Worm (Caenorhabditis elegans): ENCODE data around the gene Y37D8A.5.

- no peak for TF ChIP-seq pha-4 (GFP tag; IDR thresholded peaks at IDR 0.05)
- no peak for TF ChIP-seq pha-4 (tag; optimal IDR thresholded peaks at IDR 0.05)
- TF ChIP-seq duxl-1 (tag; optimal IDR thresholded peaks at IDR 0.05; ENCODE audit: poor library complexity), result no peak
- TF ChIP-seq Y48G9A.11 (GFP tag; IDR thresholded peaks at IDR 0.05), result no peak
- TF ChIP-seq egl-27 (tag; optimal IDR thresholded peaks at IDR 0.05), result no peak
- no peak for TF ChIP-seq lin-15B (tag; optimal IDR thresholded peaks at IDR 0.05)
- no peak for TF ChIP-seq dmd-8 (GFP tag; IDR thresholded peaks at IDR 0.05)
- TF ChIP-seq snpc-4 (tag; optimal IDR thresholded peaks at IDR 0.05), result no peak
- no peak for TF ChIP-seq nhr-102 (tag; optimal IDR thresholded peaks at IDR 0.05)
- TF ChIP-seq lin-13 (GFP tag; optimal IDR thresholded peaks at IDR 0.05), result no peak
- TF ChIP-seq madf-5 (GFP tag; IDR thresholded peaks at IDR 0.05), result no peak
- TF ChIP-seq nhr-28 (tag; optimal IDR thresholded peaks at IDR 0.05), result peak; percentile 62
- TF ChIP-seq mep-1 (tag; optimal IDR thresholded peaks at IDR 0.05), result no peak
- TF ChIP-seq cey-2 (tag; optimal IDR thresholded peaks at IDR 0.05; ENCODE audit: borderline replicate concordance, insufficient read depth), result no peak
- TF ChIP-seq R02D3.7 (tag; optimal IDR thresholded peaks at IDR 0.05), result no peak
Measured at ce11 chrIII:12833079-12833478, 22.2 kb downstream of the Y37D8A.5 start.

All from whole organism, L4 larva.